Fruit fly (Drosophila melanogaster): ENCODE measurements around the gene Ing3.

DNA sequence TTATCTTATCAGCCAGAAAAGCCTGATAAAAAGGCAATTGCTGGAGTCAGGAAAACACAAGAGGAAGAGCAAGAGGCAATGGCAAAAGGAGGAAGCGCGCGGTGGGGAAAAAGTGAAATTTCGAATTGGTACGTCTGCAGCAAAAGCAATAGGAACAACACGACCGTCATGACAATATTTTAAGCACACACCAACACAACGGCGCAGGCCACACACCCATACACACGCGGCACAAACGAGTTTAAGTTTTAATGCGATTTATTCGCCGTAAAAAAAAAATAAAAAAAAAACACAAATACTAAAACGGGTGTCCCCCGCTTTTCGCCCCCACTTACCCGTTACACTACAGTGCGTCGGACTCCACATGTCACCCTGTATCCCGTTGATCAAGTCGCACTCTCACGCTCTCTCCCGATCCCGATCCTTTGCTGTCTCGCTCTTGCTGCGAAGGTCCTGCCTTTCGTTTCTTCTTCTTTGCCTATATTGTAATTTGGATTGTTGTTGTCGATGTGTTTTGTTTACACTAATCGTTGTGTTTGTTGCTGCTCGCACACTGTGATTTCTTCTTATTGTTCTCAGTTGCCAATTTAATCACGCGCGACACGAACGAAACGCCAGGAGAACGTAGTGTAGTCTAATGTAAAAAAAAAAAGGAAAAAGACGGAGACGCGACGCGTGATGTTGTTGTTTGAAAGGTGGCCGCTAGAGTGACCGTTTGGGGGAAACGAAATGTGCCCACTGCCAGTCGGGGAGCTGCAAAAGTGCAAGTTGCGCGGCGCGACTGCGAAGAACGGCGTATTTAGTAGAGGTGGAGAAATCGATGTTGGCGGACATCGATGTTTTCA is 5.8 kb downstream of the Ing3 start, which contains the start of gene Rip11:
- TF ChIP-seq D1 (tag; optimal IDR thresholded peaks at IDR 0.05), result no peak
- peak; percentile 45 for TF ChIP-seq CG9948 (tag; optimal IDR thresholded peaks at IDR 0.05)
- TF ChIP-seq CG34367 (tag; optimal IDR thresholded peaks at IDR 0.05), result peak; percentile 56
- peak; percentile 75 for TF ChIP-seq CG32121 (GFP tag; IDR thresholded peaks at IDR 0.05)
- TF ChIP-seq CG8159 (tag; optimal IDR thresholded peaks at IDR 0.05), result peak; percentile 65
- peak; percentile 53 for TF ChIP-seq CG17806 (tag; optimal IDR thresholded peaks at IDR 0.05)
- peak; percentile 77 for TF ChIP-seq Snoo (tag; optimal IDR thresholded peaks at IDR 0.05)
- no peak for TF ChIP-seq CG10348 (GFP tag; IDR thresholded peaks at IDR 0.05)
- TF ChIP-seq Pif1A (GFP tag; optimal IDR thresholded peaks at IDR 0.05), result peak; percentile 80
- peak; percentile 80 for TF ChIP-seq gl (tag; optimal IDR thresholded peaks at IDR 0.05)
- TF ChIP-seq CG4496 (GFP tag; IDR thresholded peaks at IDR 0.05), result peak; percentile 87
- peak; percentile 89 for TF ChIP-seq Ets98B (GFP tag; IDR thresholded peaks at IDR 0.05)
- peak; percentile 44; the same call in 1 of the 2 replicates for TF ChIP-seq rn (GFP tag; IDR thresholded peaks at IDR 0.05)
- TF ChIP-seq CG15710 (tag; optimal IDR thresholded peaks at IDR 0.05), result peak; percentile 67
